Worm (Caenorhabditis elegans) whole organism, L1 larva: Measurements from ENCODE around the gene oac-54.
A peak's percentile ranks its signal among the peaks of the same experiment; 100 is the strongest.

Source experiments
- C34B4.2 ChIP-seq: sonication (generic microtip); optimal IDR thresholded peaks from 2 replicates; lab custom pipeline; 2017; ENCODE audit warnings: mild to moderate bottlenecking, missing genetic modification characterization, missing compliant biosample characterization
- alr-1 ChIP-seq: fragments of 200-800 bp; sonication (Bioruptor generic); optimal IDR thresholded peaks from 2 replicates; lab custom pipeline; 2018; ENCODE audit warnings: borderline replicate concordance, mild to moderate bottlenecking, missing genetic modification characterization, missing compliant biosample characterization
- aly-2 ChIP-seq: fragments of 150-350 bp; optimal IDR thresholded peaks from 2 replicates; lab custom pipeline; 2014; ENCODE audit warnings: missing biosample characterization, missing genetic modification characterization
- blmp-1 ChIP-seq: fragments of 150-350 bp; optimal IDR thresholded peaks from 2 replicates; lab custom pipeline; 2014; ENCODE audit warnings: missing biosample characterization, missing genetic modification characterization
- ceh-63 ChIP-seq: fragments of 200-800 bp; sonication (Bioruptor generic); optimal IDR thresholded peaks from 2 replicates; lab custom pipeline; 2018; ENCODE audit warnings: mild to moderate bottlenecking, missing genetic modification characterization, missing compliant biosample characterization
- ceh-82 ChIP-seq, 3 experiments: fragments of 150-350 bp in 1 of 3; sonication (generic microtip) in 2 of 3; optimal IDR thresholded peaks; 2 replicates each; lab custom pipeline; 2014 to 2017; ENCODE audit warnings: missing biosample characterization in 3 of 3, missing genetic modification characterization in 3 of 3
- efl-1 ChIP-seq, 4 experiments: fragments of 150-350 bp; optimal IDR thresholded peaks in 3 of 4; peaks in 1 of 4; 1 replicate in 1 of 4; 2 replicates in 3 of 4; lab custom pipeline; 2014; ENCODE audit warnings: missing biosample characterization in 2 of 4, missing genetic modification characterization in 2 of 4, missing genetic modification reagents in 2 of 4
- efl-3 ChIP-seq: fragments of 200-800 bp; sonication (Bioruptor generic); optimal IDR thresholded peaks from 2 replicates; lab custom pipeline; 2018; ENCODE audit warnings: mild to moderate bottlenecking, missing genetic modification characterization, missing compliant biosample characterization
- elt-2 ChIP-seq: sonication (generic microtip); optimal IDR thresholded peaks from 2 replicates; lab custom pipeline; 2016; ENCODE audit warnings: missing genetic modification characterization, mild to moderate bottlenecking, inconsistent platforms, missing compliant biosample characterization, missing genetic modification reagents
- elt-3 ChIP-seq, 6 experiments: fragments of 150-350 bp in 1 of 6; sonication (generic microtip); optimal IDR thresholded peaks; 2 replicates each; lab custom pipeline; 2017 to 2018; ENCODE audit warnings: missing biosample characterization in 6 of 6, missing genetic modification characterization in 6 of 6, inconsistent platforms in 1 of 6
- ets-5 ChIP-seq: fragments of 200-800 bp; sonication (Bioruptor generic); IDR thresholded peaks from 2 replicates; pipeline ENCODE4 v1.3.6; 2022; ENCODE audit warnings: missing genetic modification characterization, missing compliant biosample characterization
- fkh-4 ChIP-seq: sonication (generic microtip); optimal IDR thresholded peaks from 2 replicates; lab custom pipeline; 2016; ENCODE audit warnings: missing compliant biosample characterization, missing genetic modification characterization, borderline replicate concordance
- grh-1 ChIP-seq: fragments of 200-800 bp; sonication (Bioruptor generic); IDR thresholded peaks from 2 replicates; pipeline ENCODE4 v1.3.6; 2022; ENCODE audit warnings: missing genetic modification reagents, missing genetic modification characterization, missing compliant biosample characterization
- hlh-17 ChIP-seq: fragments of 200-800 bp; sonication (Bioruptor generic); optimal IDR thresholded peaks from 2 replicates; lab custom pipeline; 2018; ENCODE audit warnings: missing genetic modification characterization, mild to moderate bottlenecking, missing compliant biosample characterization, moderate library complexity, borderline replicate concordance
- jun-1 ChIP-seq: fragments of 150-350 bp; optimal IDR thresholded peaks from 2 replicates; lab custom pipeline; 2014; ENCODE audit warnings: missing biosample characterization, missing genetic modification reagents, missing genetic modification characterization
- lin-14 ChIP-seq: fragments of 200-800 bp; sonication (Bioruptor generic); optimal IDR thresholded peaks from 2 replicates; lab custom pipeline; 2018; ENCODE audit warnings: mild to moderate bottlenecking, missing genetic modification characterization, moderate library complexity, missing compliant biosample characterization
- lin-15B ChIP-seq: fragments of 150-350 bp; sonication (generic microtip); optimal IDR thresholded peaks from 3 replicates; lab custom pipeline; 2014; ENCODE audit warnings: missing biosample characterization, missing genetic modification characterization
- lin-35 ChIP-seq, 2 experiments: fragments of 150-350 bp; optimal IDR thresholded peaks; 2 replicates each; lab custom pipeline; 2014; ENCODE audit warnings: missing biosample characterization in 2 of 2, missing genetic modification characterization in 2 of 2, missing genetic modification reagents in 2 of 2
- lir-3 ChIP-seq: sonication (generic microtip); optimal IDR thresholded peaks from 2 replicates; lab custom pipeline; 2016; ENCODE audit warnings: mild to moderate bottlenecking, missing genetic modification characterization, moderate library complexity, missing compliant biosample characterization; ENCODE audit not compliant: poor library complexity
- lsy-2 ChIP-seq, 2 experiments: fragments of 150-350 bp; optimal IDR thresholded peaks; 2 replicates each; lab custom pipeline; 2014; ENCODE audit warnings: missing biosample characterization in 2 of 2, missing genetic modification characterization in 2 of 2
- mep-1 ChIP-seq: fragments of 150-350 bp; optimal IDR thresholded peaks from 2 replicates; lab custom pipeline; 2014; ENCODE audit warnings: missing biosample characterization, missing genetic modification characterization
- nhr-28 ChIP-seq: fragments of 150-350 bp; optimal IDR thresholded peaks from 2 replicates; lab custom pipeline; 2014; ENCODE audit warnings: missing biosample characterization, missing genetic modification characterization
- nhr-77 ChIP-seq: fragments of 150-350 bp; optimal IDR thresholded peaks from 2 replicates; lab custom pipeline; 2014; ENCODE audit warnings: missing biosample characterization, missing genetic modification characterization
- nhr-84 ChIP-seq: sonication (generic microtip); optimal IDR thresholded peaks from 2 replicates; lab custom pipeline; 2017; ENCODE audit warnings: missing biosample characterization, missing genetic modification characterization
- nhr-85 ChIP-seq: sonication (generic microtip); peaks from one replicate; lab custom pipeline; 2016; ENCODE audit warnings: missing genetic modification characterization, inconsistent platforms, missing compliant biosample characterization
- pag-3 ChIP-seq: sonication (generic microtip); optimal IDR thresholded peaks from 2 replicates; lab custom pipeline; 2017; ENCODE audit warnings: missing genetic modification characterization, mild to moderate bottlenecking, missing compliant biosample characterization, antibody characterized with exemption, borderline replicate concordance; ENCODE audit not compliant: insufficient read depth
- pax-3 ChIP-seq: fragments of 200-800 bp; sonication (Bioruptor generic); optimal IDR thresholded peaks from 2 replicates; lab custom pipeline; 2018; ENCODE audit warnings: mild to moderate bottlenecking, missing genetic modification characterization, moderate library complexity, missing compliant biosample characterization
- rnt-1 ChIP-seq: sonication (generic microtip); optimal IDR thresholded peaks from 2 replicates; lab custom pipeline; 2016; ENCODE audit warnings: mild to moderate bottlenecking, missing genetic modification characterization, moderate library complexity, missing compliant biosample characterization
- skn-1 ChIP-seq: fragments of 150-350 bp; optimal IDR thresholded peaks from 2 replicates; lab custom pipeline; 2014; ENCODE audit warnings: missing biosample characterization, missing genetic modification characterization
- sptf-1 ChIP-seq: fragments of 150-350 bp; optimal IDR thresholded peaks from 2 replicates; lab custom pipeline; 2014; ENCODE audit warnings: missing biosample characterization, missing genetic modification characterization
- sup-37 ChIP-seq: fragments of 200-800 bp; sonication (Bioruptor generic); optimal IDR thresholded peaks from 2 replicates; lab custom pipeline; 2018; ENCODE audit warnings: mild to moderate bottlenecking, missing genetic modification characterization, missing compliant biosample characterization
- swsn-7 ChIP-seq: sonication (generic microtip); optimal IDR thresholded peaks from 2 replicates; lab custom pipeline; 2016; ENCODE audit warnings: missing genetic modification characterization, missing compliant biosample characterization
- tlp-1 ChIP-seq: fragments of 150-350 bp; optimal IDR thresholded peaks from 2 replicates; lab custom pipeline; 2014; ENCODE audit warnings: missing biosample characterization, missing genetic modification characterization
- unc-130 ChIP-seq: fragments of 150-350 bp; optimal IDR thresholded peaks from 2 replicates; lab custom pipeline; 2017; ENCODE audit warnings: missing biosample characterization, missing genetic modification characterization, inconsistent platforms
- unc-86 ChIP-seq: sonication (generic microtip); optimal IDR thresholded peaks from 2 replicates; lab custom pipeline; 2016; ENCODE audit warnings: missing genetic modification characterization, missing compliant biosample characterization
- xbp-1 ChIP-seq: sonication (generic microtip); optimal IDR thresholded peaks from 2 replicates; lab custom pipeline; 2016; ENCODE audit warnings: missing genetic modification characterization, missing compliant biosample characterization
- ztf-11 ChIP-seq, 2 experiments: sonication (generic microtip); optimal IDR thresholded peaks; 2 replicates each; lab custom pipeline; 2016 to 2017; ENCODE audit warnings: missing genetic modification characterization in 2 of 2, missing biosample characterization in 1 of 2, missing compliant biosample characterization in 1 of 2

The oac-54 gene

ce11 chrII:9188380-9188779 is 30.5 kb downstream of the oac-54 start, which contains the start of gene sym-2:
Gene sym-2 (minus strand): TSS chrII:9188480.
- TF ChIP-seq nhr-84 (tag; lab: Kevin White, UChicago) (no peak), efl-3 (GFP tag; lab: Kevin White, UChicago) (no peak), unc-86 (tag; lab: Kevin White, UChicago) (no peak), fkh-4 (tag; lab: Kevin White, UChicago) (no peak), rnt-1 (tag; lab: Kevin White, UChicago) (no peak), sptf-1 (no peak), lir-3 (tag; lab: Kevin White, UChicago) (no peak), ceh-82 (tag; optimal IDR thresholded peaks at IDR 0.05; lab: Kevin White, UChicago) (no peak), xbp-1 (tag; lab: Kevin White, UChicago) (no peak), aly-2 (tag; lab: Kevin White, UChicago) (no peak), nhr-77 (tag; lab: Kevin White, UChicago) (no peak), blmp-1 (tag; lab: Kevin White, UChicago) (peak; percentile 25), lin-15B (tag; lab: Kevin White, UChicago) (no peak), grh-1 (0 out of 2 replicates have a peak, but pooled peaks have one; percentile 22)

DNA sequence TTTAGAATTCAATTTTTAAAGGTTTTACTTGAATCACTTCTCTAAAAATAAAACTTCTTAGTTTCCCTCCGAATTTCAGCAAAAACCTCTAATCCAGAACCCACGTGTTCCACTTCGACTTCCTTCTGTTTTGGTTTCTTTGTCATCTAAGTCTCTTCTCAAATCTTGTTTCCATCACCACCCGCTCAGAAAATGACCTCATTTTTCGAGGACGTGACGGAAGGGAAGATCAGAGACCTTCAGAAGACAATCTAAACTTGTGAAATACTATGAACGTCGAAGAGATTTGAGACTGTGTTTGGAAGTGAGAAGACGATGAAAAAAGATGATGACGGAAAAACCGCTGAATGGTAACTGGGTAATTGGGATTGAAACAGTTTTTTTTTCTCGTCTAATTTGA is 31.7 kb downstream of the oac-54 start:
- TF ChIP-seq mep-1 (tag; lab: Kevin White, UChicago) (peak; percentile 38), nhr-85 (tag; lab: Kevin White, UChicago) (peak; percentile 86), hlh-17 (no peak), alr-1 (no peak), elt-3 (tag; optimal IDR thresholded peaks at IDR 0.05; lab: Kevin White, UChicago) (peak in 1 of 6 experiments; percentile 17), blmp-1 (tag; lab: Kevin White, UChicago) (peak; percentile 79), lin-14 (GFP tag; lab: Kevin White, UChicago) (peak; percentile 70), efl-3 (GFP tag; lab: Kevin White, UChicago) (no peak), jun-1 (tag; lab: Kevin White, UChicago) (no peak)
- TF ChIP-seq, all 84 proteins: peak for 5

- peak; percentile 62 for TF ChIP-seq blmp-1 (tag; lab: Kevin White, UChicago)
- no peak for TF ChIP-seq ztf-11 (tag; optimal IDR thresholded peaks at IDR 0.05; lab: Kevin White, UChicago)
- TF ChIP-seq elt-2 (tag; lab: Kevin White, UChicago), result no peak
Measured at ce11 chrII:9190513-9191099, 32.7 kb downstream of the oac-54 start.

- TF ChIP-seq efl-1 (optimal IDR thresholded peaks at IDR 0.05; lab: Kevin White, UChicago), result no peak
- peak in 1 of 2 experiments; percentile 27 for TF ChIP-seq efl-1 (GFP tag; optimal IDR thresholded peaks at IDR 0.05 in 1 of 2; lab: Kevin White, UChicago)
- TF ChIP-seq lsy-2 (tag; optimal IDR thresholded peaks at IDR 0.05; lab: Kevin White, UChicago), result no peak
Measured at ce11 chrII:9194195-9194594, 36.3 kb downstream of the oac-54 start, which contains the start of gene twk-4. Gene twk-4 (minus strand): TSS chrII:9194295.

DNA sequence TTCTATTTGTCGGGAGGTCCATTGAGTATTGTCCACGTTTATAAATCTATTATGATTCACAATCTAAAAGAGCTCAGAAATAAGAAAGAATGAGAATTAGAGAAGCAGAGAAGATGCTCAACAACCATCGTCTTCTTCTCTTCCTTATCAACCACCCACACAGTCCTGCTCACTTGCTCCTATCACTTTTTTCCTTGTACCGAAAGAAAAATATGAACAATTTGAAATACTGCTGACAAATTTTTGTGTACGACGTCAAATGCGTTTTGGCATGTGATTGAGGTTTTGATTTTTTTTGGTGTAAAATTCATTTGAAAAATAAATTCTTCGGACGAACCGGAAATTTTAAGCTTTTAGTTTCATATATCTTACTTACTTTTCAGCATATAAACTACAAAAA is 38.4 kb downstream of the oac-54 start:
- TF ChIP-seq unc-130 (tag; lab: Kevin White, UChicago) (no peak), sup-37 (no peak), ets-5 (no peak), ceh-63 (GFP tag; lab: Kevin White, UChicago) (no peak), nhr-28 (tag; lab: Kevin White, UChicago) (no peak), tlp-1 (tag; lab: Kevin White, UChicago) (no peak), pax-3 (no peak), pag-3 (tag; lab: Kevin White, UChicago) (no peak), skn-1 (no peak), xbp-1 (tag; lab: Kevin White, UChicago) (no peak), mep-1 (tag; lab: Kevin White, UChicago) (no peak), lin-35 (GFP tag; optimal IDR thresholded peaks at IDR 0.05; lab: Kevin White, UChicago) (peak in 1 of 2 experiments; percentile 8), swsn-7 (no peak), C34B4.2 (tag; lab: Kevin White, UChicago) (no peak), elt-2 (tag; lab: Kevin White, UChicago) (peak; percentile 49), nhr-77 (tag; lab: Kevin White, UChicago) (no peak), lir-3 (tag; lab: Kevin White, UChicago) (no peak), nhr-84 (tag; lab: Kevin White, UChicago) (no peak)
- TF ChIP-seq, all 84 proteins: peak for 2
